Worm (Caenorhabditis elegans): ENCODE data around the gene F02C12.1.

DNA sequence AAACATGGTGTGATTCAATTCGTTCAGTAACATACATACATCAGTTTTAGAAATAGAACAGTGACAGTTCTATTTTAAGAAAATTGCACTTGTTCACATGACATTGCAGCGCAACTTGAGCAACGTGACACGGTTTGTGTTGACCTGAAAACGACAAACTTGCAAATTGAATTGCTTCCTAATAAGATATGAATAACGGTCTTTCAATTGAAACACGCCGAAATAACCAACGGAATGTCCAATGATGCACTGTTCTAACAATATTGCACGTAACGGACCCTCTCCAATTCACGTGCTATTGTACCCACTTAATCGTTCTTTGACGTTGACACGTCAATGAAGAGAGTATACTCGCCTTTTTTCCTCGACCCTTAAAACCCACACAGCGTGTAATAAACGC is 42.1 kb upstream of the F02C12.1 start:
- TF ChIP-seq nhr-77 (tag; optimal IDR thresholded peaks at IDR 0.05), result no peak
- TF ChIP-seq lin-13 (GFP tag; optimal IDR thresholded peaks at IDR 0.05), result no peak
- TF ChIP-seq skn-1 (tag; optimal IDR thresholded peaks at IDR 0.05), result no peak
- TF ChIP-seq ceh-82 (tag; optimal IDR thresholded peaks at IDR 0.05), result no peak
- TF ChIP-seq ama-1 (optimal IDR thresholded peaks at IDR 0.05), result no peak
- no peak for TF ChIP-seq lin-39 (tag; optimal IDR thresholded peaks at IDR 0.05)
- TF ChIP-seq nhr-12 (tag; optimal IDR thresholded peaks at IDR 0.05), result no peak
- TF ChIP-seq F13H6.1 (tag; optimal IDR thresholded peaks at IDR 0.05), result peak; percentile 0
